Worm (Caenorhabditis elegans): ENCODE measurements around the gene sgn-1.

- TF ChIP-seq nhr-76 (tag; optimal IDR thresholded peaks at IDR 0.05) (no peak), saeg-2 (GFP tag; IDR thresholded peaks at IDR 0.05) (no peak), F44E2.7 (GFP tag; IDR thresholded peaks at IDR 0.05) (no peak), lin-39 (tag; optimal IDR thresholded peaks at IDR 0.05) (no peak), nhr-77 (tag; optimal IDR thresholded peaks at IDR 0.05) (no peak), zfp-3 (GFP tag; conservative IDR thresholded peaks at IDR 0.05) (peak; percentile 79; the same call in 1 of the 2 replicates), snpc-4 (tag; optimal IDR thresholded peaks at IDR 0.05) (no peak), unc-62 (GFP tag; optimal IDR thresholded peaks at IDR 0.05 in 1 of 2) (no peak), unc-62 (tag; optimal IDR thresholded peaks at IDR 0.05) (no peak), egl-43 (GFP tag; IDR thresholded peaks at IDR 0.05) (0 out of 2 replicates have a peak, but pooled peaks have one; percentile 11), R02D3.7 (tag; optimal IDR thresholded peaks at IDR 0.05) (no peak), nhr-10 (tag; optimal IDR thresholded peaks at IDR 0.05) (no peak), ces-1 (GFP tag; optimal IDR thresholded peaks at IDR 0.05) (no peak)
Measured at ce11 chrII:8746298-8746775, 37.1 kb downstream of the sgn-1 start.
